Fruit fly (Drosophila melanogaster) whole organism, embryonic: ENCODE results near the gene Yif1.

ENCODE experiments used
- ATbp ChIP-seq: fragments of 200-800 bp; sonication (Bioruptor generic); optimal IDR thresholded peaks from 2 replicates; lab custom pipeline; 2017; ENCODE audit warnings: missing biosample characterization, mild to moderate bottlenecking, missing genetic modification characterization, missing genetic modification reagents
- Ada2b ChIP-seq: fragments of 200-800 bp; sonication (Bioruptor generic); IDR thresholded peaks from 2 replicates; pipeline ENCODE4 v1.3.6; 2022; ENCODE audit warnings: missing biosample characterization, missing genetic modification characterization
- Asciz ChIP-seq: fragments of 200-800 bp; sonication (Bioruptor generic); optimal IDR thresholded peaks from 2 replicates; lab custom pipeline; 2017; ENCODE audit warnings: missing biosample characterization, mild to moderate bottlenecking, missing genetic modification characterization, missing genetic modification reagents
- Blimp-1 ChIP-seq: fragments of 200-800 bp; sonication (Bioruptor generic); optimal IDR thresholded peaks from 3 replicates; lab custom pipeline; 2018; ENCODE audit warnings: missing biosample characterization, missing genetic modification characterization, mild to moderate bottlenecking, moderate library complexity, missing genetic modification reagents
- Bteb2 ChIP-seq: fragments of 200-800 bp; sonication (Bioruptor generic); optimal IDR thresholded peaks from 2 replicates; lab custom pipeline; 2016; ENCODE audit warnings: missing biosample characterization, missing genetic modification characterization
- CG11093 ChIP-seq: fragments of 200-800 bp; sonication (Bioruptor generic); IDR thresholded peaks from 3 replicates; pipeline ENCODE4 v1.3.6; 2022; ENCODE audit warnings: missing biosample characterization, missing genetic modification characterization
- CG1529 ChIP-seq: fragments of 200-800 bp; sonication (Bioruptor generic); optimal IDR thresholded peaks from 3 replicates; lab custom pipeline; 2018; ENCODE audit warnings: missing biosample characterization, missing genetic modification characterization
- CG17361 ChIP-seq: fragments of 200-800 bp; sonication (Bioruptor generic); IDR thresholded peaks from 3 replicates; pipeline ENCODE4 v1.3.6; 2022; ENCODE audit warnings: missing biosample characterization, missing genetic modification characterization
- CG2889 ChIP-seq: fragments of 200-800 bp; sonication (Bioruptor generic); IDR thresholded peaks from 3 replicates; pipeline ENCODE4 v1.3.6; 2022; ENCODE audit warnings: missing biosample characterization, missing genetic modification characterization
- CG31365 ChIP-seq: fragments of 200-800 bp; sonication (Bioruptor generic); optimal IDR thresholded peaks from 2 replicates; lab custom pipeline; 2018; ENCODE audit warnings: missing biosample characterization, mild to moderate bottlenecking, missing genetic modification characterization
- CG32767 ChIP-seq: fragments of 200-800 bp; sonication (Bioruptor generic); IDR thresholded peaks from 2 replicates; pipeline ENCODE4 v1.3.6; 2022; ENCODE audit warnings: missing biosample characterization, missing genetic modification characterization
- CG3726 ChIP-seq: fragments of 200-800 bp; sonication (Bioruptor generic); IDR thresholded peaks from 3 replicates; pipeline ENCODE4, ENCODE4 v1.3.6; 2022; ENCODE audit warnings: missing biosample characterization, missing genetic modification characterization
- CG4404 ChIP-seq: fragments of 200-800 bp; sonication (Bioruptor generic); IDR thresholded peaks from 2 replicates; pipeline ENCODE4 v1.3.6; 2022; ENCODE audit warnings: missing biosample characterization, missing genetic modification characterization
- CG9215 ChIP-seq: fragments of 200-800 bp; sonication (Bioruptor generic); IDR thresholded peaks from 2 replicates; pipeline ENCODE4 v1.3.6; 2022; ENCODE audit warnings: missing biosample characterization, missing genetic modification characterization
- Deaf1 ChIP-seq: fragments of 200-800 bp; optimal IDR thresholded peaks from 3 replicates; lab custom pipeline; 2019; ENCODE audit warnings: missing biosample characterization, mild to moderate bottlenecking, missing genetic modification characterization, moderate library complexity
- Ets97D ChIP-seq: fragments of 200-800 bp; sonication (Bioruptor generic); optimal IDR thresholded peaks from 3 replicates; lab custom pipeline; 2016; ENCODE audit warnings: missing biosample characterization, missing genetic modification characterization
- HLH3B ChIP-seq: fragments of 200-800 bp; sonication (Bioruptor generic); IDR thresholded peaks from 2 replicates; pipeline ENCODE4 v1.3.6; 2022; ENCODE audit warnings: missing biosample characterization, missing genetic modification characterization
- Hr39 ChIP-seq: fragments of >200 bp; optimal IDR thresholded peaks from 2 replicates; lab custom pipeline; 2017
- corto ChIP-seq: fragments of 200-800 bp; sonication (Bioruptor generic); optimal IDR thresholded peaks from 2 replicates; lab custom pipeline; 2016; ENCODE audit warnings: missing biosample characterization, mild to moderate bottlenecking, missing genetic modification characterization, moderate library complexity
- dysf ChIP-seq: fragments of 200-800 bp; sonication (Bioruptor generic); IDR thresholded peaks from 3 replicates; pipeline ENCODE4 v1.3.6; 2022; ENCODE audit warnings: missing biosample characterization, missing genetic modification characterization
- fd102C ChIP-seq: fragments of 200-800 bp; sonication (Bioruptor generic); optimal IDR thresholded peaks from 2 replicates; lab custom pipeline; 2018; ENCODE audit warnings: missing biosample characterization, mild to moderate bottlenecking, missing genetic modification characterization, moderate library complexity
- fru ChIP-seq: fragments of >200 bp; optimal IDR thresholded peaks from 2 replicates; lab custom pipeline; 2017
- gcm2 ChIP-seq: fragments of 200-800 bp; sonication (Bioruptor generic); optimal IDR thresholded peaks from 2 replicates; lab custom pipeline; 2016; ENCODE audit warnings: missing biosample characterization, missing genetic modification characterization
- hkb ChIP-seq, 2 experiments: fragments of 200-800 bp in 1 of 2; fragments of >200 bp in 1 of 2; sonication (Bioruptor generic) in 1 of 2; IDR thresholded peaks in 1 of 2; optimal IDR thresholded peaks in 1 of 2; 2 replicates each; pipeline versions ENCODE4 v1.3.6 to Lab custom; 2017 to 2022; ENCODE audit warnings: missing biosample characterization in 1 of 2, missing genetic modification characterization in 1 of 2
- ind ChIP-seq: fragments of 200-800 bp; sonication (Bioruptor generic); optimal IDR thresholded peaks from 3 replicates; lab custom pipeline; 2016; ENCODE audit warnings: missing biosample characterization, missing genetic modification characterization
- kay ChIP-seq: fragments of 200-800 bp; sonication (Bioruptor generic); optimal IDR thresholded peaks from 2 replicates; lab custom pipeline; 2016; ENCODE audit warnings: missing biosample characterization, missing genetic modification characterization
- mam ChIP-seq: fragments of 200-800 bp; sonication (Bioruptor generic); optimal IDR thresholded peaks from 3 replicates; lab custom pipeline; 2016; ENCODE audit warnings: missing biosample characterization, missing genetic modification characterization
- onecut ChIP-seq: fragments of 200-800 bp; sonication (Bioruptor generic); IDR thresholded peaks from 2 replicates; pipeline ENCODE4 v1.3.6; 2022; ENCODE audit warnings: missing biosample characterization, missing genetic modification characterization
- pfk ChIP-seq: fragments of 200-800 bp; sonication (Bioruptor generic); optimal IDR thresholded peaks from 2 replicates; lab custom pipeline; 2018; ENCODE audit warnings: missing biosample characterization, mild to moderate bottlenecking, missing genetic modification characterization, moderate library complexity
- prd ChIP-seq, 3 experiments: fragments of >200 bp in 2 of 3; fragments of 200-800 bp in 1 of 3; sonication (Bioruptor generic) in 1 of 3; optimal IDR thresholded peaks in 2 of 3; IDR thresholded peaks in 1 of 3; 2 replicates in 2 of 3; 3 replicates in 1 of 3; pipeline versions ENCODE4 v1.3.6 to Lab custom; 2017 to 2022; ENCODE audit warnings: missing biosample characterization in 1 of 3, missing genetic modification characterization in 1 of 3
- schlank ChIP-seq: fragments of 200-800 bp; sonication (Bioruptor generic); optimal IDR thresholded peaks from 2 replicates; lab custom pipeline; 2018; ENCODE audit warnings: missing biosample characterization, mild to moderate bottlenecking, missing genetic modification characterization
- sens ChIP-seq: fragments of 200-800 bp; sonication (Bioruptor generic); peaks from one replicate; lab custom pipeline; 2016; ENCODE audit warnings: missing biosample characterization, missing genetic modification characterization
- stc ChIP-seq: fragments of 200-800 bp; sonication (Bioruptor generic); IDR thresholded peaks from 2 replicates; pipeline ENCODE4 v1.3.6; 2022; ENCODE audit warnings: missing biosample characterization, missing genetic modification characterization
- vvl ChIP-seq: fragments of 200-800 bp; sonication (Bioruptor generic); IDR thresholded peaks from 2 replicates; pipeline ENCODE4 v1.3.6; 2022; ENCODE audit warnings: missing biosample characterization, missing genetic modification characterization
- z ChIP-seq: fragments of 200-800 bp; sonication (Bioruptor generic); IDR thresholded peaks from 3 replicates; pipeline ENCODE4 v1.3.6; 2022; ENCODE audit warnings: missing biosample characterization, missing genetic modification characterization

Yif1 gene

DNA sequence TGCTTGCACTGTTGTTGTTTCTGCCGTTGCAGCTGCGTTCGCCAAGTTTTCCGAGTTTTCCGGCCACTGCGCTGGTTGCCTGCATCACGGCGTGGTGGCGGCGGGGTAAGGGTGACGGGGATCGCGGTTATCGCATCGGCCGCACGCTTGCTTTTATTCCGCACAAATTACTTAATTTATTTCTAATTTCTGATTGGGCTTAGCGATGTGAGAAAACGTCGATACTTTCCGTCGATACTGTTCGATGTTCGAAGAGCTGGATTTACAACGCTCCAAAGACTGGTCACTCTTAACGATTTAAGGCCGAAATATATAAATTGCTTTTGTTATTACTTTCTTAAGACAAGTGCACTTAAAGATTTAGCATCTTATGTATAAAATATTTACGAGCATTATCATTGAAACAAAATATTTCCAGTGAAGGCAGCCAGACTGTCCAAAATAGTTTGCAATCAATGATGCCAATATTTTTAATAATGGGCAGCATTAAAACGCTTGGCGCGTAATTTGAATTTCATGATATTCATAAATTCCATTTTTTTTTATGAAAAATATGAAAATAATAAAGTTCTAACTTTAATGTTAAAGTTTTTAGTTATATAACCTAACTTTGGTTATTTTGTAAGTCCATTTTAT lies 7.4 kb downstream of the Yif1 start, which contains the start of gene CG6420 (continued):
- TF ChIP-seq corto (GFP tag; lab: Kevin White, UChicago), result no peak
- peak; percentile 4 for TF ChIP-seq mam (GFP tag; lab: Kevin White, UChicago)
- TF ChIP-seq Ets97D (GFP tag; lab: Kevin White, UChicago), result peak; percentile 69
- no peak for TF ChIP-seq Blimp-1 (GFP tag; lab: Kevin White, UChicago)
- TF ChIP-seq hkb (optimal IDR thresholded peaks at IDR 0.05; lab: Kevin White, UChicago), result peak; percentile 83
- no peak for TF ChIP-seq hkb (GFP tag; IDR thresholded peaks at IDR 0.05; lab: Robert Waterston, UW)
- no peak for TF ChIP-seq fru (lab: Kevin White, UChicago)
- TF ChIP-seq pfk (GFP tag; lab: Kevin White, UChicago), result no peak
- TF ChIP-seq Deaf1 (tag; lab: Kevin White, UChicago), result no peak
- no peak for TF ChIP-seq CG9215 (GFP tag; lab: Robert Waterston, UW)
- TF ChIP-seq CG32767, result no peak
- TF ChIP-seq dysf, result no peak
- no peak for TF ChIP-seq CG4404 (GFP tag; lab: Robert Waterston, UW)
- TF ChIP-seq, all 482 proteins: peak for 75

DNA sequence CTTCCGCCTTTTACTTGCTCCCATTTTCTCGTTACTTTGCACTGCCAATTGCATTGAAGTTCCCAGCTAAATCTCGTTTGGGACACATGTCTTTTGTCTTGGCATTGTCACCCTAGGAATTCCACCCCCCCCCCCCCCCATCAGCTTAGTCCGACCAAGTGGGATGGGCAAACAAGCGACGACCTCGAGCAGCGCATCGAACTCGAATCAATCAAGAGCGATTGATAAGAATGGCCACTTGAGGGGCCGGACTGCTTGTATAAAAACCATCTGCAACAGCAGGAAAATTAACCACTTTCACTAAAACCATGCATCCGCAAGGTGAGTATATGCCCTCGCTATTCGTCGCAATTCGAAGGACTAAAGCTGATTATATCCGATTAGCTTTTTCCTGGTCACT lies 8.2 kb downstream of the Yif1 start, which contains the start of gene CG14244:
TSS of gene CG14244 (plus strand) at position 301 of the 400 bp plus-strand sequence.
- TF ChIP-seq Hr39 (lab: Kevin White, UChicago) (peak; percentile 56), z (GFP tag; lab: Robert Waterston, UW) (no peak)

DNA sequence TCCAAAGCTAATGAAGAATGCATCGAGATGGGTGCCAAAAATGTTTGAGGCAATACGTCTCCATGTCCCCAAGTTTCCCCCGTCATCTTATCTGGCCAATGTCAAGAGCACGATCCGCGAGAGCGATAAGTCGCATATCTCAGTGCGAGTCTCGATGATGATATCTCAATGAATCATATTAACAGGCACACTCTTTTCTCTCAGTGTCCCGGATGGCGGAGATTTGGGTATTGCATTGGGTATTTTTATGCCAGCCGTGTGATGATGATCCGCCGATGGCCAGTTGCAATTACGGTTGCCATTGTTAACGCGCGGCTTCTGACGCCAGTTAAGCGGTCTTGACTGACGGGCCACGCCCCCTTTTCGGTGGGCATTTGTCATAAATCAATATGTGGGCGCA lies 9.3 kb downstream of the Yif1 start, which contains the start of gene CG14246:
TSS of gene CG14246 (plus strand) at position 301 of the 400 bp plus-strand sequence.
- TF ChIP-seq CG2889 (GFP tag; lab: Robert Waterston, UW) (0 out of 3 replicates have a peak, but pooled peaks have one; percentile 7), CG3726 (GFP tag; lab: Robert Waterston, UW) (no peak)

DNA sequence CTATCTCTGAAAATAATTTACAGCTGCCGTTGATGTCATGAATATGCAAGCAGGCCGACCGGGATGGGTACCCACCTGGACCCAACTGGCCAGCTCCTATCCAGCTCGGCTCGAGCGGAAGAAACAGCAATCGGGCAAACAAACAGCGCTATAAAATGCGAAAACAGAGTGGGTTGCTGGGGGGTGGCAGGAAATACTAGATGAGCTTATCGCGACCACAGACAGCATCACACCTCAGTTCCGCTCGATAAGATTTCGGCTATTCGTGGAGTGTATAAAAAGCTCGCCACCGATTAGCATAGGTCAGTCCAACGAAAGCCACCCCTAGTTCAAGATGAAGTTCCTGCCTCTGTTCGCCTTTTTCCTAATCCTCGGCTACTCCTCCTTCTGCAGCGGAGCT lies 10.8 kb downstream of the Yif1 start, which contains the start of gene CG14245:
TSS of gene CG14245 (plus strand) at position 301 of the 400 bp plus-strand sequence.
- TF ChIP-seq schlank, result no peak
- TF ChIP-seq Bteb2 (GFP tag; lab: Kevin White, UChicago), result no peak
- no peak for TF ChIP-seq fd102C (GFP tag; lab: Kevin White, UChicago)
- TF ChIP-seq kay, result no peak
- TF ChIP-seq ind (GFP tag; lab: Kevin White, UChicago), result no peak
- no peak for TF ChIP-seq CG31365
- TF ChIP-seq ATbp (GFP tag; lab: Kevin White, UChicago), result no peak
- TF ChIP-seq prd (optimal IDR thresholded peaks at IDR 0.05; lab: Kevin White, UChicago), result no peak
- no peak for TF ChIP-seq prd (GFP tag; IDR thresholded peaks at IDR 0.05; lab: Robert Waterston, UW)
- no peak for TF ChIP-seq mam (GFP tag; lab: Kevin White, UChicago)
- no peak for TF ChIP-seq Asciz (GFP tag; lab: Kevin White, UChicago)
- TF ChIP-seq onecut (GFP tag; lab: Robert Waterston, UW), result no peak
- TF ChIP-seq CG1529, result no peak
- no peak for TF ChIP-seq Ada2b (GFP tag; lab: Robert Waterston, UW)
- TF ChIP-seq CG17361, result no peak
- no peak for TF ChIP-seq sens
- TF ChIP-seq HLH3B (GFP tag; lab: Robert Waterston, UW), result no peak
- TF ChIP-seq vvl (GFP tag; lab: Robert Waterston, UW), result no peak
- TF ChIP-seq gcm2 (GFP tag; lab: Kevin White, UChicago), result no peak
- no peak for TF ChIP-seq stc (GFP tag; lab: Robert Waterston, UW)
- TF ChIP-seq CG11093 (GFP tag; lab: Robert Waterston, UW), result no peak
